Fruit fly (Drosophila melanogaster): ENCODE measurements around the gene PpD6.
A peak's percentile ranks its signal among the peaks of the same experiment; 100 is the strongest.

- TF ChIP-seq CG8478 (optimal IDR thresholded peaks at IDR 0.05): no peak
- TF ChIP-seq CTCF (optimal IDR thresholded peaks at IDR 0.05): peak; percentile 40 to 41
These were observed 35.2 kb downstream of the PpD6 start, which contains the start of gene toc for dm6 chr2L:3144709-3145108.

Measured in S2 (cell line).